Fruit fly (Drosophila melanogaster) whole organism, pupa: ENCODE measurements around the gene tyf.

Experiments used
- CG10348 ChIP-seq: fragments of 200-800 bp; sonication (Bioruptor generic); IDR thresholded peaks from 2 replicates; pipeline ENCODE4 v1.3.6; 2022; ENCODE audit warnings: missing biosample characterization, missing genetic modification characterization
- CG12605 ChIP-seq: fragments of 200-800 bp; sonication (Bioruptor generic); IDR thresholded peaks from 2 replicates; pipeline ENCODE4 v1.3.6; 2022; ENCODE audit warnings: missing biosample characterization, missing genetic modification characterization
- CG13204 ChIP-seq: fragments of 200-800 bp; sonication (Bioruptor generic); optimal IDR thresholded peaks from 2 replicates; lab custom pipeline; 2018; ENCODE audit warnings: missing biosample characterization, mild to moderate bottlenecking, missing genetic modification characterization, moderate library complexity
- CG14655 ChIP-seq: fragments of 200-800 bp; sonication (Bioruptor generic); optimal IDR thresholded peaks from 3 replicates; lab custom pipeline; 2017; ENCODE audit warnings: mild to moderate bottlenecking, missing biosample characterization, missing genetic modification reagents, missing genetic modification characterization
- CG15710 ChIP-seq: fragments of 200-800 bp; sonication (Bioruptor generic); optimal IDR thresholded peaks from 2 replicates; lab custom pipeline; 2018; ENCODE audit warnings: missing biosample characterization, mild to moderate bottlenecking, missing genetic modification characterization, moderate library complexity
- CG17806 ChIP-seq: fragments of 200-800 bp; sonication (Bioruptor generic); optimal IDR thresholded peaks from 2 replicates; lab custom pipeline; 2018; ENCODE audit warnings: missing biosample characterization, mild to moderate bottlenecking, missing genetic modification characterization, moderate library complexity
- CG32121 ChIP-seq: fragments of 200-800 bp; sonication (Bioruptor generic); IDR thresholded peaks from 2 replicates; pipeline ENCODE4 v1.3.6; 2022; ENCODE audit warnings: missing biosample characterization, missing genetic modification characterization
- CG34367 ChIP-seq: fragments of 200-800 bp; sonication (Bioruptor generic); optimal IDR thresholded peaks from 2 replicates; lab custom pipeline; 2018; ENCODE audit warnings: missing biosample characterization, mild to moderate bottlenecking, missing genetic modification characterization
- CG4496 ChIP-seq: fragments of 200-800 bp; sonication (Bioruptor generic); IDR thresholded peaks from 3 replicates; pipeline ENCODE4 v1.3.6; 2022; ENCODE audit warnings: missing biosample characterization, missing genetic modification characterization
- CG8159 ChIP-seq: fragments of 200-800 bp; sonication (Bioruptor generic); optimal IDR thresholded peaks from 3 replicates; lab custom pipeline; 2018; ENCODE audit warnings: missing biosample characterization, mild to moderate bottlenecking, missing genetic modification characterization, moderate library complexity
- CG8301 ChIP-seq: fragments of 200-800 bp; sonication (Bioruptor generic); optimal IDR thresholded peaks from 2 replicates; lab custom pipeline; 2018; ENCODE audit warnings: missing biosample characterization, mild to moderate bottlenecking, missing genetic modification characterization
- CG9948 ChIP-seq: fragments of 200-800 bp; sonication (Bioruptor generic); optimal IDR thresholded peaks from 2 replicates; lab custom pipeline; 2018; ENCODE audit warnings: missing biosample characterization, mild to moderate bottlenecking, missing genetic modification characterization, moderate library complexity
- D1 ChIP-seq: fragments of 200-800 bp; sonication (Bioruptor generic); optimal IDR thresholded peaks from 2 replicates; lab custom pipeline; 2018; ENCODE audit warnings: missing biosample characterization, mild to moderate bottlenecking, missing genetic modification characterization, moderate library complexity
- EcR ChIP-seq: fragments of 200-800 bp; sonication (Bioruptor generic); optimal IDR thresholded peaks from 3 replicates; lab custom pipeline; 2019; ENCODE audit warnings: missing biosample characterization, missing genetic modification characterization, mild to moderate bottlenecking, moderate library complexity, missing genetic modification reagents
- Ets98B ChIP-seq: fragments of 200-800 bp; sonication (Bioruptor generic); IDR thresholded peaks from 2 replicates; pipeline ENCODE4 v1.3.6; 2022; ENCODE audit warnings: missing biosample characterization, missing genetic modification characterization
- Pif1A ChIP-seq: fragments of 200-800 bp; sonication (Bioruptor generic); optimal IDR thresholded peaks from 3 replicates; lab custom pipeline; 2016; ENCODE audit warnings: missing biosample characterization, missing genetic modification characterization
- Pif1B ChIP-seq: fragments of 200-800 bp; sonication (Bioruptor generic); optimal IDR thresholded peaks from 3 replicates; lab custom pipeline; 2016; ENCODE audit warnings: missing biosample characterization, missing genetic modification characterization
- Snoo ChIP-seq: fragments of 200-800 bp; sonication (Bioruptor generic); optimal IDR thresholded peaks from 3 replicates; lab custom pipeline; 2017; ENCODE audit warnings: missing biosample characterization, mild to moderate bottlenecking, missing genetic modification characterization, inconsistent platforms
- fd96Ca ChIP-seq: fragments of 200-800 bp; sonication (Bioruptor generic); IDR thresholded peaks from 3 replicates; pipeline ENCODE4 v1.3.6; 2022; ENCODE audit warnings: missing biosample characterization, missing genetic modification characterization
- gl ChIP-seq: fragments of 200-800 bp; sonication (Bioruptor generic); optimal IDR thresholded peaks from 2 replicates; lab custom pipeline; 2018; ENCODE audit warnings: missing biosample characterization, mild to moderate bottlenecking, missing genetic modification characterization
- rn ChIP-seq: fragments of 200-800 bp; sonication (Bioruptor generic); IDR thresholded peaks from 2 replicates; pipeline ENCODE4 v1.3.6; 2022; ENCODE audit warnings: missing biosample characterization, missing genetic modification characterization

tyf gene

DNA sequence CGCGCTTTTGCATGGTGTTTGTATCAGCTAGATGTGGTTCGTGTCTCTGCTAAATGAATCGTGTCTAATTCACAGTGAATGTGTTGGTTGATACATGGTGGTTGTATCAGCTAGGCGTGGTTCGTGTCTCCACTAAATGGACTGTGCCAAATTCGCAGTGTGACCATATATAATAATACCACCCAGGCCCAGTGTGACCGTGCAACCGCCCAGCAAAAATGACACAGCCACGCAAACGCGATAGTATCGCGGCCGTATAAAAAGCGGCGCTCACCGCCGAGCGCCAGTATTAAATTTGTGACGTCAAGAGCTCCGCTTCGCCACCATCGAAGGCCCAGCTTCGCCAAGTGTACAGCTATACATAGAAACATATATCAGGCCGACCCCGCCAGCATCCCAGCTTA is 11.0 kb upstream of the tyf start, which contains the start of gene cib:
Gene cib (plus strand): TSS at position 284 of the 404 bp plus-strand sequence.
- TF ChIP-seq CG4496 (GFP tag; lab: Robert Waterston, UW) (peak; percentile 71; the same call in 2 of the 3 replicates), CG8159 (tag; lab: Kevin White, UChicago) (peak; percentile 5), CG15710 (tag; lab: Kevin White, UChicago) (peak; percentile 3), Snoo (tag; lab: Kevin White, UChicago) (peak; percentile 52), EcR (GFP tag; lab: Kevin White, UChicago) (peak; percentile 23), CG17806 (tag; lab: Kevin White, UChicago) (no peak), gl (tag; lab: Kevin White, UChicago) (no peak), CG8301 (tag; lab: Kevin White, UChicago) (no peak), CG12605 (GFP tag; lab: Robert Waterston, UW) (peak; percentile 63), Ets98B (peak; percentile 53)

DNA sequence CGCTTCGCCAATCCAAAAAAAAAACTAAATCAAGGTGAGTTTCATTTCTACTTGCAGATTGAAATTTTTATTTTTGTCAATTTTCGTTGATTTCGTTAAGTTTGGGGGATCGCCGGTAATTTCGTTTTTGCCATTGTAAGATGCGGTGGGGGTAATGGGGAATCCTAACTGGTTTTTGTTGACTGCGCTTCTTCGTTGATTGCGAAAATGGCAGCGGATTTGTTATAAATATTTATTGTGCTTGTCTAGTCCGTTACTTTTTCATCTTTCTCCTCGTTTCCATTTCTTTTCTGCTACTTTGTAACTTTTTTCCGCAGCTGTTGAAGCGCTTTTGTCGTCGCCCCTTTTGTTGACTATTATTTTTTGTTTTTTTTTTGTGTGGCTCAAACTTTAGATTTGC is 10.6 kb upstream of the tyf start:
- TF ChIP-seq CG8301 (tag; lab: Kevin White, UChicago): no peak
- TF ChIP-seq CG12605 (GFP tag; lab: Robert Waterston, UW): no peak
- TF ChIP-seq CG17806 (tag; lab: Kevin White, UChicago): no peak
- no peak for TF ChIP-seq EcR (GFP tag; lab: Kevin White, UChicago)
- no peak for TF ChIP-seq Snoo (tag; lab: Kevin White, UChicago)
- no peak for TF ChIP-seq Pif1B (GFP tag; lab: Kevin White, UChicago)
- no peak for TF ChIP-seq CG4496 (GFP tag; lab: Robert Waterston, UW)
- no peak for TF ChIP-seq fd96Ca (GFP tag; lab: Robert Waterston, UW)
- TF ChIP-seq CG8159 (tag; lab: Kevin White, UChicago): no peak
- TF ChIP-seq CG15710 (tag; lab: Kevin White, UChicago): no peak
- TF ChIP-seq CG14655 (GFP tag; lab: Kevin White, UChicago): no peak
- TF ChIP-seq CG9948 (tag; lab: Kevin White, UChicago): no peak
- TF ChIP-seq, all 21 proteins: peak for 0

DNA sequence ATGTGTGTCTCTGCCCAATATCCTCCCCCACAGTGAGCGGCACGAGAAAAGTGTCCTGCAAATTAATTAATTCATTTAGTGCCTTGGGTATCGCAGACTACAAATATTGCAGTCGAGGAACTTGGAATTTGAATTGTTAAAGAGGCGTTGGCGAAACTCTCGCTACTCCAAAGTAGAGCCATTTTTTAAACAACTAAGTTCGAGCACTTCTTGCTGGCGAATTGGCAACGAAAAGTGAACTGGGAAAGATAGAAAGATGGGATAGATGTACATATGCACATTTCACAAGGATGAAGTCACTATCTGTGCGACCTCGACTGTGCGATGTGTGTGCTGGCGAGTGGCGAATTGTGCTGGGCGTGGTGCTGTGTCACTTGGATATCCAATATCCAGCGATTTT is 10.1 kb upstream of the tyf start:
- TF ChIP-seq gl (tag; lab: Kevin White, UChicago) (peak; percentile 47), CG14655 (GFP tag; lab: Kevin White, UChicago) (no peak), Pif1A (GFP tag; lab: Kevin White, UChicago) (peak; percentile 63), CG9948 (tag; lab: Kevin White, UChicago) (peak; percentile 71), EcR (GFP tag; lab: Kevin White, UChicago) (no peak), D1 (tag; lab: Kevin White, UChicago) (no peak), CG32121 (peak; percentile 57; the same call in 1 of the 2 replicates), CG8159 (tag; lab: Kevin White, UChicago) (peak; percentile 79), Snoo (tag; lab: Kevin White, UChicago) (peak; percentile 43), CG12605 (GFP tag; lab: Robert Waterston, UW) (peak; percentile 28), CG8301 (tag; lab: Kevin White, UChicago) (peak; percentile 81), CG13204 (peak; percentile 50), CG17806 (tag; lab: Kevin White, UChicago) (peak; percentile 63), CG4496 (GFP tag; lab: Robert Waterston, UW) (peak; percentile 69; the same call in 2 of the 3 replicates), rn (GFP tag; lab: Robert Waterston, UW) (no peak), CG15710 (tag; lab: Kevin White, UChicago) (peak; percentile 78), fd96Ca (GFP tag; lab: Robert Waterston, UW) (peak; percentile 73), CG10348 (GFP tag; lab: Robert Waterston, UW) (peak; percentile 26; the same call in 1 of the 2 replicates), Pif1B (GFP tag; lab: Kevin White, UChicago) (peak; percentile 58), CG34367 (tag; lab: Kevin White, UChicago) (peak; percentile 75), Ets98B (peak; percentile 39)
- TF ChIP-seq, all 21 proteins: peak for 17

DNA sequence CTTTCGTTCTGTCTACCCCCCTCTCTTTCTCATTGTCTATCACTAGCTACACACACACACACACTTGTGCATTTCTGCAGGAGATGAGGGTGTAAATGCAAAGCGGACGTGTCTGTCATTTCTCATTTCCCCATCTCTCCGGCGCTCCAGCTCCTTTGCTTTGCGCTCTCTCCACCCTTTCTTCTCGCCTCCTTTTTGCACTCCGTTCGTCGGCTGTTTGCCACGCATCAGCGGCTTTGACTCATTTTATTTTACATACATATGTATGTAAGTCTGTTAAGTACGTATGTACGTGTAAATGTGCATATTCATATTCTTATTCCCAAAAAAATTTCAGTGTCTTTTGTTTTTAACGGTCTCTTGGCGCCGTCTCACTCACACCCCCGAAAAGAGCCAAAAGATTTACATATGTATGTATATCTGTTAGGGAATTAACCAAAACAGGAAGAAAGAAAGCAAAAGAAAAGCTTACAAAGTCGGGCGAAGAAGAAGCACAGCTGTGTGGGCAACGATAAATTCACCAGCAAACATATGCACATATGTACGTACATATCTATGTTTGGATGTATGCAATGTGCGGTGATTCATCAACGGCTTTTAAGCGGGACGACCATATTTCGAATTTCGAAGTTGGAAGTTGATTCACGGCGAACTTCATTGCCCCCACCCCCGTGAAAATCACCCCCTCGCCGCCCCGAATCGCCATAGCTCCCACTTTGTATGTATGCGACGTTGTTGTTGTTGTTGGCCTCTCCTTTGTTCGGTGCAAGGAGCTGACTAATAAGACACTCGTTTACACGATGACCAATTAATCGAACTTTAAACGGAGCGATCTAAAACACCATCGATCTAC is 9.3 kb upstream of the tyf start:
- no peak for TF ChIP-seq Ets98B
- no peak for TF ChIP-seq Pif1A (GFP tag; lab: Kevin White, UChicago)
- TF ChIP-seq CG32121: no peak
- peak; percentile 19 for TF ChIP-seq EcR (GFP tag; lab: Kevin White, UChicago)
- TF ChIP-seq CG14655 (GFP tag; lab: Kevin White, UChicago): no peak

DNA sequence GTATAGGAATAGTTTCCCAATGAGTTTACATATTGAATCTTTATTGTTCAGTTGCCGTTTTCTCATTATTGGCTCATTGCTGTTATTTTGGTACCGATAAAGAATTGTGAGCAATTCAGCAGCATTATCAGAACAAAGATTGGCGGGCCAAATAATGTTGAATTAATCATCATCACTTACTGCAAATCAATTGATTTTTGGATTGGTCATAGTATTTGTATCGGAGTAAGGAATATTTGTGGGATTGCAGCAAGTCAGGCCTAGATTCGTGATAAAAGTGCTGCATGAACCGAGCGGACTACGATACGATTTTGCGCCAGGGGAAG is 8.7 kb upstream of the tyf start:
- TF ChIP-seq CG17806 (tag; lab: Kevin White, UChicago) (peak; percentile 28), Pif1B (GFP tag; lab: Kevin White, UChicago) (no peak), CG8159 (tag; lab: Kevin White, UChicago) (peak; percentile 49), CG9948 (tag; lab: Kevin White, UChicago) (peak; percentile 30), CG8301 (tag; lab: Kevin White, UChicago) (peak; percentile 49), CG32121 (0 out of 2 replicates have a peak, but pooled peaks have one; percentile 41), gl (tag; lab: Kevin White, UChicago) (peak; percentile 18), rn (GFP tag; lab: Robert Waterston, UW) (no peak), CG4496 (GFP tag; lab: Robert Waterston, UW) (no peak), CG14655 (GFP tag; lab: Kevin White, UChicago) (peak; percentile 48), CG34367 (tag; lab: Kevin White, UChicago) (peak; percentile 45), Pif1A (GFP tag; lab: Kevin White, UChicago) (peak; percentile 49), CG13204 (no peak), CG15710 (tag; lab: Kevin White, UChicago) (peak; percentile 64)
